Worm (Caenorhabditis elegans): ENCODE measurements around the gene fbf-1.

Gene fbf-1

ce11 chrII:6109989-6110388, 29.3 kb upstream of the fbf-1 start:
- TF ChIP-seq unc-39 (tag; optimal IDR thresholded peaks at IDR 0.05): no peak
- no peak for TF ChIP-seq egl-27 (tag; optimal IDR thresholded peaks at IDR 0.05)
- TF ChIP-seq blmp-1 (tag; optimal IDR thresholded peaks at IDR 0.05; ENCODE audit: insufficient read depth): no peak
- no peak for TF ChIP-seq lin-13 (GFP tag; optimal IDR thresholded peaks at IDR 0.05)
- TF ChIP-seq ztf-4 (tag; optimal IDR thresholded peaks at IDR 0.05): no peak
- no peak for TF ChIP-seq sma-9 (GFP tag; optimal IDR thresholded peaks at IDR 0.05)
- TF ChIP-seq sma-9 (tag; optimal IDR thresholded peaks at IDR 0.05): no peak
- no peak for TF ChIP-seq nhr-10 (tag; optimal IDR thresholded peaks at IDR 0.05)
- no peak for TF ChIP-seq Y55F3AM.14 (GFP tag; optimal IDR thresholded peaks at IDR 0.05)
- no peak for TF ChIP-seq alr-1 (tag; optimal IDR thresholded peaks at IDR 0.05)
- TF ChIP-seq nhr-21 (tag; optimal IDR thresholded peaks at IDR 0.05): no peak
- no peak for TF ChIP-seq elt-1 (tag; optimal IDR thresholded peaks at IDR 0.05)
- TF ChIP-seq ama-1 (optimal IDR thresholded peaks at IDR 0.05): no peak

ce11 chrII:6107773-6108172, 27.1 kb upstream of the fbf-1 start:
- TF ChIP-seq mbf-1 (tag; optimal IDR thresholded peaks at IDR 0.05): no peak
- TF ChIP-seq lin-39 (tag; optimal IDR thresholded peaks at IDR 0.05): no peak
- TF ChIP-seq mdl-1 (tag; optimal IDR thresholded peaks at IDR 0.05): no peak
- TF ChIP-seq nhr-77 (tag; optimal IDR thresholded peaks at IDR 0.05): no peak
- TF ChIP-seq nhr-12 (tag; optimal IDR thresholded peaks at IDR 0.05): no peak
- TF ChIP-seq nhr-10 (tag; optimal IDR thresholded peaks at IDR 0.05): no peak
- no peak for TF ChIP-seq F13H6.1 (tag; optimal IDR thresholded peaks at IDR 0.05)
- TF ChIP-seq sma-9 (GFP tag; optimal IDR thresholded peaks at IDR 0.05): no peak
- TF ChIP-seq sma-9 (tag; optimal IDR thresholded peaks at IDR 0.05): no peak
- no peak for TF ChIP-seq Y55F3AM.14 (GFP tag; optimal IDR thresholded peaks at IDR 0.05)
- no peak for TF ChIP-seq ceh-82 (tag; optimal IDR thresholded peaks at IDR 0.05)
- TF ChIP-seq elt-1 (tag; optimal IDR thresholded peaks at IDR 0.05): no peak
- no peak for TF ChIP-seq elt-3 (tag; optimal IDR thresholded peaks at IDR 0.05)
- no peak for TF ChIP-seq unc-62 (GFP tag; optimal IDR thresholded peaks at IDR 0.05)

- TF ChIP-seq nhr-23 (tag; optimal IDR thresholded peaks at IDR 0.05): no peak
- no peak for TF ChIP-seq crh-2 (tag; optimal IDR thresholded peaks at IDR 0.05)
- no peak for TF ChIP-seq ztf-4 (tag; optimal IDR thresholded peaks at IDR 0.05)
- no peak for TF ChIP-seq zag-1 (tag; optimal IDR thresholded peaks at IDR 0.05)
- no peak for TF ChIP-seq egl-27 (tag; optimal IDR thresholded peaks at IDR 0.05)
- TF ChIP-seq fos-1 (tag; optimal IDR thresholded peaks at IDR 0.05): no peak
- no peak for TF ChIP-seq alr-1 (tag; optimal IDR thresholded peaks at IDR 0.05)
- TF ChIP-seq skn-1 (tag; optimal IDR thresholded peaks at IDR 0.05): no peak
- no peak for TF ChIP-seq nhr-10 (tag; optimal IDR thresholded peaks at IDR 0.05)
- no peak for TF ChIP-seq nhr-21 (tag; optimal IDR thresholded peaks at IDR 0.05)
- TF ChIP-seq lin-39 (tag; optimal IDR thresholded peaks at IDR 0.05): no peak
- no peak for TF ChIP-seq ZK546.5 (tag; optimal IDR thresholded peaks at IDR 0.05)
- no peak for TF ChIP-seq unc-55 (GFP tag; optimal IDR thresholded peaks at IDR 0.05)
- no peak for TF ChIP-seq nhr-6 (tag; optimal IDR thresholded peaks at IDR 0.05)
- TF ChIP-seq nhr-11 (tag; optimal IDR thresholded peaks at IDR 0.05): no peak
- TF ChIP-seq dmd-4 (tag; optimal IDR thresholded peaks at IDR 0.05): no peak
Observed at ce11 chrII:6103986-6104385, 23.3 kb upstream of the fbf-1 start.

ce11 chrII:6101475-6101874, 20.8 kb upstream of the fbf-1 start:
- TF ChIP-seq ceh-82 (tag; optimal IDR thresholded peaks at IDR 0.05): no peak
- no peak for TF ChIP-seq dmd-4 (tag; optimal IDR thresholded peaks at IDR 0.05)
- no peak for TF ChIP-seq nhr-23 (tag; optimal IDR thresholded peaks at IDR 0.05)
- no peak for TF ChIP-seq ztf-1 (GFP tag; conservative IDR thresholded peaks at IDR 0.05)
- no peak for TF ChIP-seq nhr-10 (tag; optimal IDR thresholded peaks at IDR 0.05)
- no peak for TF ChIP-seq peb-1 (tag; optimal IDR thresholded peaks at IDR 0.05)
- TF ChIP-seq lsy-2 (tag; optimal IDR thresholded peaks at IDR 0.05): no peak
- TF ChIP-seq unc-55 (GFP tag; optimal IDR thresholded peaks at IDR 0.05): no peak
- no peak for TF ChIP-seq F13H6.1 (tag; optimal IDR thresholded peaks at IDR 0.05)
- no peak for TF ChIP-seq elt-3 (tag; optimal IDR thresholded peaks at IDR 0.05)
- TF ChIP-seq nhr-21 (tag; optimal IDR thresholded peaks at IDR 0.05): no peak
- TF ChIP-seq crh-2 (tag; optimal IDR thresholded peaks at IDR 0.05): no peak
- TF ChIP-seq Y55F3AM.14 (GFP tag; optimal IDR thresholded peaks at IDR 0.05): no peak

- TF ChIP-seq nhr-21 (tag; optimal IDR thresholded peaks at IDR 0.05) (no peak), unc-55 (GFP tag; optimal IDR thresholded peaks at IDR 0.05) (no peak), elt-1 (tag; optimal IDR thresholded peaks at IDR 0.05) (no peak), mbf-1 (tag; optimal IDR thresholded peaks at IDR 0.05) (no peak), Y55F3AM.14 (GFP tag; optimal IDR thresholded peaks at IDR 0.05) (no peak)
Observed at ce11 chrII:6099500-6099899, 18.9 kb upstream of the fbf-1 start, which contains the start of gene rgs-3. Gene rgs-3 (plus strand): TSS chrII:6099800.
